Fruit fly (Drosophila melanogaster): ENCODE measurements around the gene CG17350.

The CG17350 gene

dm6 chr2L:19426330-19426781 is 45.6 kb downstream of the CG17350 start, which contains the start of gene Pax (continued):
- TF ChIP-seq CG10267 (tag; optimal IDR thresholded peaks at IDR 0.05): peak; percentile 1
- no peak for TF ChIP-seq slou (GFP tag; optimal IDR thresholded peaks at IDR 0.05)
- TF ChIP-seq her (GFP tag; optimal IDR thresholded peaks at IDR 0.05): no peak
- no peak for TF ChIP-seq Deaf1 (tag; optimal IDR thresholded peaks at IDR 0.05)
- TF ChIP-seq sens-2 (GFP tag; IDR thresholded peaks at IDR 0.05): no peak
- TF ChIP-seq ap (GFP tag; IDR thresholded peaks at IDR 0.05): no peak
- no peak for TF ChIP-seq Spps (tag; optimal IDR thresholded peaks at IDR 0.05)
- no peak for TF ChIP-seq CG14441 (GFP tag; IDR thresholded peaks at IDR 0.05)
- TF ChIP-seq CG8924 (tag; optimal IDR thresholded peaks at IDR 0.05): no peak
- TF ChIP-seq CG12744 (GFP tag; optimal IDR thresholded peaks at IDR 0.05): no peak
- TF ChIP-seq amos (GFP tag; IDR thresholded peaks at IDR 0.05; ENCODE audit: partially characterized antibody): peak; percentile 94; the same call in 1 of the 2 replicates
- TF ChIP-seq inv (GFP tag; IDR thresholded peaks at IDR 0.05; ENCODE audit: partially characterized antibody): peak; percentile 93
- no peak for TF ChIP-seq lbe (GFP tag; optimal IDR thresholded peaks at IDR 0.05)
- peak; percentile 87 for TF ChIP-seq HLH4C (GFP tag; IDR thresholded peaks at IDR 0.05; ENCODE audit: partially characterized antibody)
- TF ChIP-seq Atf-2 (GFP tag; optimal IDR thresholded peaks at IDR 0.05): no peak
- TF ChIP-seq exex (tag; optimal IDR thresholded peaks at IDR 0.05): no peak
- no peak for TF ChIP-seq dysf (GFP tag; IDR thresholded peaks at IDR 0.05)
- no peak for TF ChIP-seq CG3065 (GFP tag; optimal IDR thresholded peaks at IDR 0.05)
- no peak for TF ChIP-seq GATAe (GFP tag; conservative IDR thresholded peaks at IDR 0.05)
- peak; percentile 81 for TF ChIP-seq mld (GFP tag; IDR thresholded peaks at IDR 0.05; ENCODE audit: partially characterized antibody)
- TF ChIP-seq CG5180 (GFP tag; optimal IDR thresholded peaks at IDR 0.05): no peak
- TF ChIP-seq chif (GFP tag; optimal IDR thresholded peaks at IDR 0.05): no peak
- TF ChIP-seq pum (GFP tag; optimal IDR thresholded peaks at IDR 0.05): no peak
- no peak for TF ChIP-seq ci (GFP tag; IDR thresholded peaks at IDR 0.05)
- no peak for TF ChIP-seq zf30C (GFP tag; optimal IDR thresholded peaks at IDR 0.05)
- no peak for TF ChIP-seq CG17328 (GFP tag; IDR thresholded peaks at IDR 0.05)
- TF ChIP-seq Ssrp (tag; optimal IDR thresholded peaks at IDR 0.05): no peak
- no peak for TF ChIP-seq NfI (GFP tag; optimal IDR thresholded peaks at IDR 0.05)
- TF ChIP-seq trem (tag; optimal IDR thresholded peaks at IDR 0.05): no peak
- TF ChIP-seq CG33213 (GFP tag; optimal IDR thresholded peaks at IDR 0.05): no peak
- no peak for TF ChIP-seq B-H2 (GFP tag; optimal IDR thresholded peaks at IDR 0.05)
- TF ChIP-seq E2f2 (GFP tag; IDR thresholded peaks at IDR 0.05): peak; percentile 76
- no peak for TF ChIP-seq CG9437 (GFP tag; optimal IDR thresholded peaks at IDR 0.05)
- no peak for TF ChIP-seq Fer3 (tag; optimal IDR thresholded peaks at IDR 0.05)
- TF ChIP-seq CG32532 (GFP tag; IDR thresholded peaks at IDR 0.05): no peak
- peak; percentile 41 for TF ChIP-seq CG9797 (GFP tag; optimal IDR thresholded peaks at IDR 0.05)
- TF ChIP-seq CG10209 (GFP tag; optimal IDR thresholded peaks at IDR 0.05): no peak
- TF ChIP-seq CG7745 (tag; optimal IDR thresholded peaks at IDR 0.05): no peak
- TF ChIP-seq kni (GFP tag; optimal IDR thresholded peaks at IDR 0.05): peak; percentile 37
- no peak for TF ChIP-seq so (GFP tag; IDR thresholded peaks at IDR 0.05)
- TF ChIP-seq danr (GFP tag; IDR thresholded peaks at IDR 0.05): no peak
- no peak for TF ChIP-seq CG12942 (GFP tag; optimal IDR thresholded peaks at IDR 0.05)
- no peak for TF ChIP-seq seq (GFP tag; IDR thresholded peaks at IDR 0.05)
- no peak for TF ChIP-seq CG6683 (GFP tag; optimal IDR thresholded peaks at IDR 0.05)
- TF ChIP-seq al (GFP tag; IDR thresholded peaks at IDR 0.05): no peak
- TF ChIP-seq CG15269 (tag; optimal IDR thresholded peaks at IDR 0.05): no peak
- no peak for TF ChIP-seq prd (optimal IDR thresholded peaks at IDR 0.05)
- no peak for TF ChIP-seq prd (GFP tag; IDR thresholded peaks at IDR 0.05)
- peak; percentile 92 for TF ChIP-seq sna (GFP tag; IDR thresholded peaks at IDR 0.05; ENCODE audit: partially characterized antibody)
- no peak for TF ChIP-seq CG8359 (GFP tag; optimal IDR thresholded peaks at IDR 0.05; ENCODE audit: borderline replicate concordance)
- no peak for TF ChIP-seq tgo (GFP tag; IDR thresholded peaks at IDR 0.05)
